Fruit fly (Drosophila melanogaster) whole organism, wandering third instar larva: Measurements from ENCODE around the gene CG32816.

ENCODE experiments used
- Abd-B ChIP-seq: fragments of >200 bp; optimal IDR thresholded peaks from 2 replicates; lab custom pipeline; 2017; ENCODE audit warnings: missing biosample characterization, missing genetic modification characterization
- CG32264 ChIP-seq: fragments of 200-800 bp; sonication (Bioruptor generic); optimal IDR thresholded peaks from 2 replicates; lab custom pipeline; 2016; ENCODE audit warnings: missing biosample characterization, missing genetic modification characterization
- CrebA ChIP-seq: fragments of 200-800 bp; sonication (Bioruptor generic); optimal IDR thresholded peaks from 2 replicates; lab custom pipeline; 2016; ENCODE audit warnings: missing biosample characterization, mild to moderate bottlenecking, missing genetic modification characterization, borderline replicate concordance
- Dfd ChIP-seq: fragments of >200 bp; optimal IDR thresholded peaks from 2 replicates; lab custom pipeline; 2017; ENCODE audit warnings: missing biosample characterization, missing genetic modification characterization
- Dif ChIP-seq: fragments of 200-275, 200-300 bp; sonication (Bioruptor generic); optimal IDR thresholded peaks from 2 replicates; lab custom pipeline; 2018; ENCODE audit warnings: missing biosample characterization, missing genetic modification characterization; ENCODE audit not compliant: partially characterized antibody
- HLH106 ChIP-seq: fragments of 200-800 bp; optimal IDR thresholded peaks from 3 replicates; lab custom pipeline; 2019; ENCODE audit warnings: missing biosample characterization, mild to moderate bottlenecking, missing genetic modification characterization, moderate library complexity
- Hnf4 ChIP-seq: fragments of 200-800 bp; sonication (Bioruptor generic); optimal IDR thresholded peaks from 2 replicates; lab custom pipeline; 2016; ENCODE audit warnings: missing biosample characterization, mild to moderate bottlenecking, missing genetic modification characterization
- Hr83 ChIP-seq: fragments of 200-300 bp; sonication (Bioruptor generic); optimal IDR thresholded peaks from 2 replicates; lab custom pipeline; 2016; ENCODE audit warnings: missing biosample characterization, mild to moderate bottlenecking, missing genetic modification characterization, moderate library complexity; ENCODE audit not compliant: poor library complexity, severe bottlenecking
- Mio ChIP-seq: sonication (Bioruptor generic); optimal IDR thresholded peaks from 2 replicates; lab custom pipeline; 2016; ENCODE audit warnings: missing biosample characterization, missing genetic modification characterization
- N ChIP-seq: fragments of >200 bp; optimal IDR thresholded peaks from 2 replicates; lab custom pipeline; 2018; ENCODE audit warnings: missing biosample characterization, missing external identifiers, missing genetic modification characterization
- OdsH ChIP-seq: fragments of 200-800 bp; sonication (Bioruptor generic); optimal IDR thresholded peaks from 2 replicates; lab custom pipeline; 2016; ENCODE audit warnings: missing biosample characterization, mild to moderate bottlenecking, missing genetic modification characterization
- Rel ChIP-seq, 2 experiments: fragments of 200-800 bp; sonication (Bioruptor generic) in 1 of 2; optimal IDR thresholded peaks; 2 replicates in 1 of 2; 3 replicates in 1 of 2; lab custom pipeline; 2016 to 2019; ENCODE audit warnings: mild to moderate bottlenecking in 2 of 2, missing biosample characterization in 2 of 2, missing genetic modification characterization in 2 of 2, moderate library complexity in 1 of 2
- Sp1 ChIP-seq: fragments of 200-800 bp; sonication (Bioruptor generic); optimal IDR thresholded peaks from 3 replicates; lab custom pipeline; 2019; ENCODE audit warnings: missing biosample characterization, mild to moderate bottlenecking, missing genetic modification characterization, moderate library complexity
- Vsx2 ChIP-seq: fragments of 200-300, 225-300 bp; sonication (Bioruptor generic); optimal IDR thresholded peaks from 2 replicates; lab custom pipeline; 2018; ENCODE audit warnings: missing biosample characterization, missing genetic modification characterization; ENCODE audit not compliant: partially characterized antibody
- br ChIP-seq: fragments of 200-800 bp; sonication (Bioruptor generic); optimal IDR thresholded peaks from 2 replicates; lab custom pipeline; 2016; ENCODE audit warnings: missing biosample characterization, missing genetic modification characterization
- dl ChIP-seq, 2 experiments: fragments of 175-275, 200-275 bp in 1 of 2; fragments of 200-275 bp in 1 of 2; sonication (Bioruptor generic); optimal IDR thresholded peaks; lab custom pipeline; 2018; ENCODE audit warnings: mild to moderate bottlenecking in 2 of 2, missing biosample characterization in 2 of 2, missing genetic modification characterization in 2 of 2, moderate library complexity in 2 of 2; ENCODE audit not compliant: partially characterized antibody in 2 of 2, insufficient read depth in 1 of 2
- dmrt93B ChIP-seq: fragments of 200-800 bp; sonication (Bioruptor generic); optimal IDR thresholded peaks from 2 replicates; lab custom pipeline; 2018; ENCODE audit warnings: missing biosample characterization, mild to moderate bottlenecking, missing genetic modification characterization
- dsf ChIP-seq: sonication (Bioruptor generic); optimal IDR thresholded peaks from 2 replicates; lab custom pipeline; 2016; ENCODE audit warnings: missing biosample characterization, missing genetic modification characterization, borderline replicate concordance
- ey ChIP-seq: fragments of 200-800 bp; sonication (Bioruptor generic); optimal IDR thresholded peaks from 2 replicates; lab custom pipeline; 2016; ENCODE audit warnings: missing biosample characterization, missing genetic modification characterization
- foxo ChIP-seq, 2 experiments: fragments of 200-800 bp; sonication (Bioruptor generic); optimal IDR thresholded peaks; 2 replicates in 1 of 2; 3 replicates in 1 of 2; lab custom pipeline; 2016 to 2017; ENCODE audit warnings: missing biosample characterization in 2 of 2, missing genetic modification characterization in 2 of 2
- fru ChIP-seq: fragments of 200-800 bp; sonication (Bioruptor generic); optimal IDR thresholded peaks from 3 replicates; lab custom pipeline; 2016; ENCODE audit warnings: missing biosample characterization, mild to moderate bottlenecking, missing genetic modification characterization
- h ChIP-seq: fragments of 200-800 bp; sonication (Bioruptor generic); optimal IDR thresholded peaks from 3 replicates; lab custom pipeline; 2016; ENCODE audit warnings: missing biosample characterization, mild to moderate bottlenecking, missing genetic modification characterization
- lola ChIP-seq: fragments of >200 bp; optimal IDR thresholded peaks from 2 replicates; lab custom pipeline; 2017; ENCODE audit warnings: missing biosample characterization, missing genetic modification characterization
- rgr ChIP-seq: fragments of 200-800 bp; sonication (Bioruptor generic); optimal IDR thresholded peaks from 3 replicates; lab custom pipeline; 2016; ENCODE audit warnings: missing biosample characterization, mild to moderate bottlenecking, missing genetic modification characterization
- sage ChIP-seq: fragments of 200-800 bp; sonication (Bioruptor generic); optimal IDR thresholded peaks from 2 replicates; lab custom pipeline; 2016; ENCODE audit warnings: missing biosample characterization, mild to moderate bottlenecking, missing genetic modification characterization
- sv ChIP-seq: fragments of 200-800 bp; sonication (Bioruptor generic); optimal IDR thresholded peaks from 3 replicates; lab custom pipeline; 2016; ENCODE audit warnings: missing biosample characterization, missing genetic modification characterization
- tai ChIP-seq: sonication (Bioruptor generic); optimal IDR thresholded peaks from 2 replicates; lab custom pipeline; 2016; ENCODE audit warnings: missing biosample characterization, missing genetic modification characterization
- usp ChIP-seq: fragments of >200 bp; optimal IDR thresholded peaks from 2 replicates; lab custom pipeline; 2017; ENCODE audit warnings: missing biosample characterization, missing genetic modification characterization

The CG32816 gene

dm6 chrX:279097-279727 is 191.3 kb downstream of the CG32816 start, which contains the start of the genes CG3777 and ewg:
CG3777 (plus strand) TSS chrX:279703.
ewg (minus strand) TSS chrX:279718.
- no peak for TF ChIP-seq lola (GFP tag; lab: Kevin White, UChicago)
- TF ChIP-seq sage (GFP tag; lab: Kevin White, UChicago), result no peak
- TF ChIP-seq Dfd (GFP tag; lab: Kevin White, UChicago), result no peak
- TF ChIP-seq Abd-B (GFP tag; lab: Kevin White, UChicago), result no peak
- TF ChIP-seq usp, result no peak
- no peak for TF ChIP-seq br (GFP tag; lab: Kevin White, UChicago)
- peak; percentile 25 for TF ChIP-seq Hr83 (GFP tag; lab: Kevin White, UChicago)
- no peak for TF ChIP-seq dl (GFP tag; optimal IDR thresholded peaks at IDR 0.05; lab: Kevin White, UChicago; ENCODE audit: insufficient read depth in 1 of 2, partially characterized antibody in 2 of 2)
- peak; percentile 30 for TF ChIP-seq h
- no peak for TF ChIP-seq OdsH (GFP tag; lab: Kevin White, UChicago)
- TF ChIP-seq tai, result no peak
- TF ChIP-seq Rel (GFP tag; optimal IDR thresholded peaks at IDR 0.05; lab: Kevin White, UChicago), result no peak
- peak; percentile 40 for TF ChIP-seq Rel (tag; optimal IDR thresholded peaks at IDR 0.05; lab: Kevin White, UChicago)
- TF ChIP-seq HLH106 (tag; lab: Kevin White, UChicago), result no peak
- no peak for TF ChIP-seq Vsx2 (GFP tag; lab: Kevin White, UChicago)
- TF ChIP-seq ey, result no peak
- TF ChIP-seq CrebA (GFP tag; lab: Kevin White, UChicago), result no peak
- no peak for TF ChIP-seq CG32264 (GFP tag; lab: Kevin White, UChicago)
- TF ChIP-seq sv, result no peak
- TF ChIP-seq N (GFP tag; lab: Kevin White, UChicago), result no peak
- TF ChIP-seq Dif (GFP tag; lab: Kevin White, UChicago), result no peak
- TF ChIP-seq foxo (GFP tag; optimal IDR thresholded peaks at IDR 0.05; lab: Kevin White, UChicago), result no peak

- TF ChIP-seq N (GFP tag; lab: Kevin White, UChicago), result peak; percentile 47
- TF ChIP-seq HLH106 (tag; lab: Kevin White, UChicago), result no peak
- no peak for TF ChIP-seq Hnf4 (GFP tag; lab: Kevin White, UChicago)
- no peak for TF ChIP-seq CG32264 (GFP tag; lab: Kevin White, UChicago)
- TF ChIP-seq, all 38 proteins: peak for 1
Measured at dm6 chrX:278370-279096, 192.0 kb downstream of the CG32816 start.

- TF ChIP-seq Vsx2 (GFP tag; lab: Kevin White, UChicago) (peak; percentile 30), Hr83 (GFP tag; lab: Kevin White, UChicago) (no peak), Sp1 (GFP tag; lab: Kevin White, UChicago) (no peak), Dif (GFP tag; lab: Kevin White, UChicago) (peak; percentile 3), br (GFP tag; lab: Kevin White, UChicago) (no peak)
- TF ChIP-seq, all 38 proteins: peak for 2
Measured at dm6 chrX:277885-278284, 192.6 kb downstream of the CG32816 start.

dm6 chrX:276569-276968 is 194.0 kb downstream of the CG32816 start:
- TF ChIP-seq rgr (GFP tag; lab: Kevin White, UChicago) (no peak), sage (GFP tag; lab: Kevin White, UChicago) (no peak), Dif (GFP tag; lab: Kevin White, UChicago) (no peak), HLH106 (tag; lab: Kevin White, UChicago) (no peak), Rel (GFP tag; optimal IDR thresholded peaks at IDR 0.05; lab: Kevin White, UChicago) (no peak), Rel (tag; optimal IDR thresholded peaks at IDR 0.05; lab: Kevin White, UChicago) (no peak), fru (GFP tag; lab: Kevin White, UChicago) (no peak), Mio (no peak), OdsH (GFP tag; lab: Kevin White, UChicago) (no peak), dmrt93B (GFP tag; lab: Kevin White, UChicago) (no peak), dsf (GFP tag; lab: Kevin White, UChicago) (no peak), tai (no peak), lola (GFP tag; lab: Kevin White, UChicago) (no peak), usp (no peak), CrebA (GFP tag; lab: Kevin White, UChicago) (no peak)
- TF ChIP-seq, all 38 proteins: peak for 0
